Fruit fly (Drosophila melanogaster) whole organism, adult: ENCODE results near the gene a6.

Experiments
- CG11617 ChIP-seq: fragments of 200-800 bp; sonication (Bioruptor generic); optimal IDR thresholded peaks from 2 replicates; lab custom pipeline; 2017; ENCODE audit warnings: mild to moderate bottlenecking, missing biosample characterization, missing genetic modification reagents, missing genetic modification characterization
- CG12768 ChIP-seq: fragments of 200-800 bp; sonication (Bioruptor generic); optimal IDR thresholded peaks from 2 replicates; lab custom pipeline; 2017; ENCODE audit warnings: missing biosample characterization, missing genetic modification characterization, mild to moderate bottlenecking, moderate library complexity, missing genetic modification reagents
- CG14711 ChIP-seq: fragments of 200-800 bp; sonication (Bioruptor generic); optimal IDR thresholded peaks from 2 replicates; lab custom pipeline; 2018; ENCODE audit warnings: missing biosample characterization, mild to moderate bottlenecking, missing genetic modification characterization, moderate library complexity
- CG1620 ChIP-seq: fragments of 200-800 bp; sonication (Bioruptor generic); optimal IDR thresholded peaks from 2 replicates; lab custom pipeline; 2016; ENCODE audit warnings: missing biosample characterization, missing genetic modification characterization
- CG33017 ChIP-seq: fragments of 200-800 bp; sonication (Bioruptor generic); optimal IDR thresholded peaks from 2 replicates; lab custom pipeline; 2018; ENCODE audit warnings: missing biosample characterization, mild to moderate bottlenecking, missing genetic modification characterization, moderate library complexity
- CG5204 ChIP-seq: fragments of 200-800 bp; sonication (Bioruptor generic); optimal IDR thresholded peaks from 2 replicates; lab custom pipeline; 2016; ENCODE audit warnings: missing biosample characterization, missing genetic modification characterization
- CG7045 ChIP-seq: fragments of 200-800 bp; sonication (Bioruptor generic); optimal IDR thresholded peaks from 2 replicates; lab custom pipeline; 2017; ENCODE audit warnings: missing biosample characterization, mild to moderate bottlenecking, missing genetic modification characterization
- CG7101 ChIP-seq: fragments of 200-800 bp; sonication (Bioruptor generic); optimal IDR thresholded peaks from 2 replicates; lab custom pipeline; 2018; ENCODE audit warnings: missing biosample characterization, mild to moderate bottlenecking, missing genetic modification characterization, moderate library complexity
- Clk ChIP-seq: fragments of 200-800 bp; sonication (Bioruptor generic); optimal IDR thresholded peaks from 2 replicates; lab custom pipeline; 2017; ENCODE audit warnings: missing biosample characterization, missing genetic modification characterization
- Crg-1 ChIP-seq: fragments of 200-800 bp; sonication (Bioruptor generic); optimal IDR thresholded peaks from 2 replicates; lab custom pipeline; 2016; ENCODE audit warnings: missing biosample characterization, missing genetic modification characterization
- Hr96 ChIP-seq: fragments of 200-800 bp; sonication (Bioruptor generic); optimal IDR thresholded peaks from 2 replicates; lab custom pipeline; 2016; ENCODE audit warnings: missing biosample characterization, missing genetic modification characterization
- Mnt ChIP-seq: fragments of 200-800 bp; sonication (Bioruptor generic); optimal IDR thresholded peaks from 2 replicates; lab custom pipeline; 2016; ENCODE audit warnings: missing biosample characterization, mild to moderate bottlenecking, missing genetic modification characterization
- bab1 ChIP-seq: fragments of 200-800 bp; sonication (Bioruptor generic); optimal IDR thresholded peaks from 3 replicates; lab custom pipeline; 2019; ENCODE audit warnings: missing biosample characterization, mild to moderate bottlenecking, missing genetic modification characterization, moderate library complexity
- cic ChIP-seq: fragments of 200-800 bp; sonication (Bioruptor generic); optimal IDR thresholded peaks from 2 replicates; lab custom pipeline; 2017; ENCODE audit warnings: missing biosample characterization, mild to moderate bottlenecking, missing genetic modification characterization, moderate library complexity
- cnc ChIP-seq, 2 experiments: fragments of >200 bp; optimal IDR thresholded peaks; 2 replicates each; lab custom pipeline; 2017
- kay ChIP-seq: fragments of 200-800 bp; sonication (Bioruptor generic); peaks from one replicate; lab custom pipeline; 2016; ENCODE audit warnings: missing biosample characterization, missing genetic modification characterization, borderline replicate concordance
- pad ChIP-seq: fragments of 200-800 bp; sonication (Bioruptor generic); optimal IDR thresholded peaks from 3 replicates; lab custom pipeline; 2017; ENCODE audit warnings: missing biosample characterization, missing genetic modification characterization, mild to moderate bottlenecking, moderate library complexity, missing genetic modification reagents
- tj ChIP-seq: fragments of 200-800 bp; sonication (Bioruptor generic); optimal IDR thresholded peaks from 3 replicates; lab custom pipeline; 2017; ENCODE audit warnings: missing biosample characterization, mild to moderate bottlenecking, missing genetic modification characterization, moderate library complexity
- toe ChIP-seq: fragments of 200-800 bp; sonication (Bioruptor generic); optimal IDR thresholded peaks from 2 replicates; lab custom pipeline; 2016; ENCODE audit warnings: missing biosample characterization, missing genetic modification characterization

a6 gene

dm6 chrX:1647876-1648275 is 47.8 kb downstream of the a6 start:
- TF ChIP-seq pad (GFP tag; lab: Kevin White, UChicago) (no peak), tj (no peak), CG12768 (GFP tag; lab: Kevin White, UChicago) (no peak), Clk (GFP tag; lab: Kevin White, UChicago) (no peak), CG1620 (no peak), kay (GFP tag; lab: Kevin White, UChicago) (no peak), toe (no peak), CG5204 (GFP tag; lab: Kevin White, UChicago) (no peak), cnc (optimal IDR thresholded peaks at IDR 0.05; lab: Kevin White, UChicago) (no peak), CG7101 (tag; lab: Kevin White, UChicago) (no peak), CG11617 (GFP tag; lab: Kevin White, UChicago) (no peak), Mnt (GFP tag; lab: Kevin White, UChicago) (no peak), Hr96 (GFP tag; lab: Kevin White, UChicago) (no peak), bab1 (GFP tag; lab: Kevin White, UChicago) (no peak), CG33017 (tag; lab: Kevin White, UChicago) (no peak), Crg-1 (no peak), cic (GFP tag; lab: Kevin White, UChicago) (no peak), CG7045 (GFP tag; lab: Kevin White, UChicago) (no peak)

- TF ChIP-seq cnc (optimal IDR thresholded peaks at IDR 0.05; lab: Kevin White, UChicago), result no peak
- no peak for TF ChIP-seq bab1 (GFP tag; lab: Kevin White, UChicago)
- no peak for TF ChIP-seq CG1620
- no peak for TF ChIP-seq Clk (GFP tag; lab: Kevin White, UChicago)
- TF ChIP-seq CG14711 (tag; lab: Kevin White, UChicago), result no peak
- TF ChIP-seq cic (GFP tag; lab: Kevin White, UChicago), result no peak
- TF ChIP-seq CG11617 (GFP tag; lab: Kevin White, UChicago), result no peak
- no peak for TF ChIP-seq pad (GFP tag; lab: Kevin White, UChicago)
- TF ChIP-seq CG7045 (GFP tag; lab: Kevin White, UChicago), result no peak
- no peak for TF ChIP-seq CG5204 (GFP tag; lab: Kevin White, UChicago)
- no peak for TF ChIP-seq CG12768 (GFP tag; lab: Kevin White, UChicago)
- TF ChIP-seq Mnt (GFP tag; lab: Kevin White, UChicago), result no peak
These were observed 52.0 kb downstream of the a6 start for dm6 chrX:1643640-1644039.
